Worm (Caenorhabditis elegans): ENCODE results near the gene F48G7.10.

The F48G7.10 gene

DNA sequence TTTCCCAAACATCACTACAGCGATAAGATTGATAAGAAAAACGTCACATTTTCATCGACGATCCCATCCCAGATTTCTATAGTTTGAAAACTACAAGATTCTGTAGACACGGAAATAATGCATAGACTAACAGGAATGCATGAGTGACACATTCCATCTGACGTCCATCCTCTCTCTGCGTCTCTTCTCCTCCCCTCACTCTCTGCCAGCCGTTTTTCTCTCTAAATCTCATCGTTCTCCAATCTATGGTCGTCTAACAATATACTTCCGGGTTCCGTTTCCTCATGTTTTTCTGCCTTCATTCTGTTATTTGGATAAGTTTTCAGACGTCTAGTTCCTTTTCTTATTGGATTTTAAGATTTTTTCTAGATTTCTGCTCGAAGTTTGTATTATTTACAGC is 15.7 kb downstream of the F48G7.10 start, which contains the start of gene F48G7.4:
Gene F48G7.4 (plus strand): TSS at position 400 of the 400 bp plus-strand sequence.
- TF ChIP-seq nhr-76 (tag; optimal IDR thresholded peaks at IDR 0.05) (no peak), nhr-111 (GFP tag; optimal IDR thresholded peaks at IDR 0.05) (no peak), Y75B8A.6 (GFP tag; IDR thresholded peaks at IDR 0.05) (no peak), skn-1 (tag; optimal IDR thresholded peaks at IDR 0.05) (no peak), lin-29 (GFP tag; IDR thresholded peaks at IDR 0.05) (no peak), F26F4.8 (GFP tag; conservative IDR thresholded peaks at IDR 0.05) (no peak), duxl-1 (tag; optimal IDR thresholded peaks at IDR 0.05; ENCODE audit: poor library complexity) (peak; percentile 50), ztf-7 (tag; optimal IDR thresholded peaks at IDR 0.05) (no peak), daf-12 (tag; optimal IDR thresholded peaks at IDR 0.05) (no peak), fkh-10 (GFP tag; optimal IDR thresholded peaks at IDR 0.05) (peak; percentile 65), zip-11 (GFP tag; IDR thresholded peaks at IDR 0.05) (no peak), mdl-1 (tag; optimal IDR thresholded peaks at IDR 0.05) (peak in 1 of 2 experiments; percentile 60), ZK337.2 (GFP tag; IDR thresholded peaks at IDR 0.05) (no peak), lin-39 (tag; optimal IDR thresholded peaks at IDR 0.05) (no peak), dmd-6 (GFP tag; IDR thresholded peaks at IDR 0.05) (peak; percentile 75), aly-2 (tag; optimal IDR thresholded peaks at IDR 0.05) (no peak), nhr-77 (tag; optimal IDR thresholded peaks at IDR 0.05) (no peak), ces-1 (GFP tag; optimal IDR thresholded peaks at IDR 0.05) (no peak), nhr-11 (tag; optimal IDR thresholded peaks at IDR 0.05) (peak; percentile 18), lin-1 (GFP tag; IDR thresholded peaks at IDR 0.05) (no peak), D1046.2 (GFP tag; IDR thresholded peaks at IDR 0.05) (no peak), unc-62 (GFP tag; optimal IDR thresholded peaks at IDR 0.05 in 1 of 2) (peak in 1 of 2 experiments; percentile 99), unc-62 (tag; optimal IDR thresholded peaks at IDR 0.05) (no peak), hlh-30 (tag; optimal IDR thresholded peaks at IDR 0.05; ENCODE audit: insufficient read depth) (peak; percentile 79), spr-1 (tag; optimal IDR thresholded peaks at IDR 0.05) (no peak), ceh-20 (GFP tag; IDR thresholded peaks at IDR 0.05) (peak; percentile 60; the same call in 1 of the 2 replicates), mdt-29 (GFP tag; IDR thresholded peaks at IDR 0.05) (no peak), zfp-3 (GFP tag; conservative IDR thresholded peaks at IDR 0.05) (no peak), daf-19 (GFP tag; conservative IDR thresholded peaks at IDR 0.05) (no peak), hmg-1.1 (GFP tag; IDR thresholded peaks at IDR 0.05) (peak; percentile 56; the same call in 1 of the 2 replicates), vab-7 (GFP tag; IDR thresholded peaks at IDR 0.05) (no peak), rbr-2 (tag; optimal IDR thresholded peaks at IDR 0.05) (peak; percentile 84), pha-4 (GFP tag; IDR thresholded peaks at IDR 0.05) (no peak), pha-4 (tag; optimal IDR thresholded peaks at IDR 0.05) (no peak), nhr-237 (tag; optimal IDR thresholded peaks at IDR 0.05) (no peak), ceh-28 (tag; optimal IDR thresholded peaks at IDR 0.05) (no peak), Y105C5A.15 (GFP tag; IDR thresholded peaks at IDR 0.05) (no peak), egl-27 (tag; optimal IDR thresholded peaks at IDR 0.05) (no peak), ceh-62 (tag; optimal IDR thresholded peaks at IDR 0.05) (no peak), nhr-41 (GFP tag; IDR thresholded peaks at IDR 0.05) (no peak), lim-7 (GFP tag; IDR thresholded peaks at IDR 0.05) (no peak), ztf-11 (tag; optimal IDR thresholded peaks at IDR 0.05) (no peak), nhr-6 (tag; optimal IDR thresholded peaks at IDR 0.05) (peak; percentile 30), unc-39 (tag; optimal IDR thresholded peaks at IDR 0.05) (no peak), zag-1 (tag; optimal IDR thresholded peaks at IDR 0.05) (no peak), attf-4 (tag; optimal IDR thresholded peaks at IDR 0.05) (no peak), mes-2 (tag; optimal IDR thresholded peaks at IDR 0.05; ENCODE audit: poor library complexity, severe bottlenecking) (peak; percentile 56), nhr-25 (tag; optimal IDR thresholded peaks at IDR 0.05; ENCODE audit: borderline replicate concordance, insufficient read depth) (no peak), arid-1 (GFP tag; conservative IDR thresholded peaks at IDR 0.05) (no peak), nhr-10 (tag; optimal IDR thresholded peaks at IDR 0.05) (no peak), lin-38 (GFP tag; IDR thresholded peaks at IDR 0.05) (no peak), ZK546.5 (tag; optimal IDR thresholded peaks at IDR 0.05) (no peak), snpc-1.2 (GFP tag; IDR thresholded peaks at IDR 0.05) (no peak)
